Worm (Caenorhabditis elegans): Measurements from ENCODE around the gene rgs-6.

- TF ChIP-seq egl-18 (GFP tag; IDR thresholded peaks at IDR 0.05) (no peak), let-607 (tag; optimal IDR thresholded peaks at IDR 0.05) (no peak), Y95B8A.8 (GFP tag; IDR thresholded peaks at IDR 0.05) (no peak), sea-2 (GFP tag; IDR thresholded peaks at IDR 0.05) (no peak), attf-3 (GFP tag; conservative IDR thresholded peaks at IDR 0.05) (no peak), let-526 (GFP tag; IDR thresholded peaks at IDR 0.05) (no peak), nfyb-1 (GFP tag; IDR thresholded peaks at IDR 0.05) (no peak), ztf-26 (tag; optimal IDR thresholded peaks at IDR 0.05) (no peak)
These were observed 34.0 kb downstream of the rgs-6 start for ce11 chrX:5699555-5699954.

Measured in whole organism, young adult.